Worm (Caenorhabditis elegans): ENCODE results near the gene sru-7.

sru-7 gene

DNA sequence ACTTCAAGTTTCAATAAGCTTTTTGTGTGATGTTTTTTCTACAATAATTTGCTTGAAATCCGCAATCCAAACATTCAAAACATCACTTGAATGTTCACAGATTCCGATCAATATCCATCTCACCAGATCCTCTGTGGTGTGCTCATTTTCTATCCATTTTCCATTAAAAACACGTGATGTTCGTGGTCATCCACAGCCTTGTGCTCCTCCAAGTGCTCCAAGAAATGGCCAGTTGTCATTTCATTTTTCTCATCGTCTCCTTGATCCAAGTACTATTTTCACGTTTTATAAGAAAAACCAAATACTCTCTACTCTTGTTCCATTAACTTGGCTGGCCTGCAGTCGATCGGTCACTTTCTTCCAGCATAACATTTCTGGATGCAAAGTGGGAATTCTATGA lies 16.2 kb upstream of the sru-7 start:
- TF ChIP-seq unc-62 (GFP tag; optimal IDR thresholded peaks at IDR 0.05), result no peak

DNA sequence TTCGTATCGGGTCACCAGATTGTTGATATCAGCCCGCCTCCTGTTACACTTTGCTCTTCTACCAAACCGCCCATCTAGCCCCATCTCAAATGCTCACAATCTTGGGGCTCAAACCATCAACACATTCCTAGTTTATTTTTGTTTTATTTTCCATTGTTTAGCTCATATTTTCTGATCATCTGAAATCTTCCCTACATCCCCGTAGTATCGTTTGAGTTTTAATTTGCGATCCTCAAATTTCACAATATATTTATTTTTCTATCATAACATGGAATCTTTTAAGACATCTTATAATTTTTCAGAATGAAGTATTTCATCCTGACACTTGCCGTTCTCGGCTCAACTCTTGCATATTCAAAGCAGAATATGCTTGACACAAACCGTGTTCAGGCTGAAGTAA lies 15.5 kb upstream of the sru-7 start, which contains the start of gene spp-10:
TSS of gene spp-10 (plus strand) at position 301 of the 400 bp plus-strand sequence.
- no peak for TF ChIP-seq unc-62 (GFP tag; optimal IDR thresholded peaks at IDR 0.05)

DNA sequence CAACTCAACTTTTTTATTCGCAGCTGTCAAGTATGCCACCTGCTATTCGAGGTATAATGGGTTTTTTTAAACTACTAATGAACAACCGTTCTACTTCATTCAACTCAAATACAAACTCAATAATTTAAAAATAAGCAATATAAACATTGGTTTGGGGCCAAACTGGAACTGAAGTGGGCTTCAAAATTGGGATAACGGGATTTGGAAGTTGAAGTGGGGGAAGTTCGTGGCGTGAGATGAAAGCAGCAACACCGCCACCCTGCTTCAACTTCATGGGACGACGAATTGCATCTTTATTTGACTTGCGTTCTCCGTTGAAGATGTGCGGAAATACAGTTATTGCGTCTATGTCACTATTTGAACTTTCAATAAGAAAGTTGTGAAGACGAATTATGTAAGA lies 13.8 kb upstream of the sru-7 start:
- TF ChIP-seq unc-62 (GFP tag; optimal IDR thresholded peaks at IDR 0.05), result no peak

DNA sequence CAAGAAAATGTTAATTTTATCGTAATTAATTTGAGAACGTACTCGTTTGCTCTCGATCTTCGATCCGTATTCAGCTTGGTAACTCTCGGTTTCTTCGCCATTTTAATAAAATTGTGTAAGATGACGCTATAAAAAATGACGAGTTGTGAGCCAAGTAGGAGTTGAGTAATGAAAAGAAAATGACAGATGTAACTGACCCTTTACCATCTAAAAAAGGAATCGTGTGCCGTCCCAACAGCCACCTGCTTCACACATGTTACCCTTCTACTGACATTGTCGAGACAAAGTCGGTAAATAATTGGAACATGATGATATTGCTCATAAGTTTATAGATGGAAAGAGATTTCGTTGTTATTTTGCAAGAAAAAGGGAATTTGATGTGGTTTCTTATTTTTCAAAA lies 13.0 kb upstream of the sru-7 start, which contains the start of gene hlh-12:
TSS of gene hlh-12 (minus strand) at position 101 of the 400 bp plus-strand sequence.
- no peak for TF ChIP-seq unc-62 (GFP tag; optimal IDR thresholded peaks at IDR 0.05)

DNA sequence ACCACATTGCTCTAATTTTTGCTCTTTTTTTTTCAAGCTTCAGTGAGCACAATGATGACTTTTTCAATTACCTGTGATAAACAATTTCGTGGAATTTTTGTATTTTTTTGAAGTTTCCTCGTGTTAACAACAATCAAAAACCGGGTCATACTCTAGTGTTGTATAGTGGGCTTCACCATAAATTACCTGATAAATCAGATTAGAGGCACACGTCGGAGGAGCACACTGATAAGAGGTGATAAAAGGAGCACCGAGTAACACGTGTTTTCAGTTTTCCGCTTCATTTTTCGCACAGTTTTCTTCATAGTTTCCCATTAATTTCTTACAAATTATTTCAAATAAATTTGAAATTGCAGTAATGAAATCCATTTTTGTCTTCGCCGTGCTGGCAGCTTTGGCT lies 11.0 kb upstream of the sru-7 start, which contains the start of gene spp-8:
TSS of gene spp-8 (plus strand) at position 357 of the 400 bp plus-strand sequence.
- TF ChIP-seq unc-62 (GFP tag; optimal IDR thresholded peaks at IDR 0.05), result no peak

DNA sequence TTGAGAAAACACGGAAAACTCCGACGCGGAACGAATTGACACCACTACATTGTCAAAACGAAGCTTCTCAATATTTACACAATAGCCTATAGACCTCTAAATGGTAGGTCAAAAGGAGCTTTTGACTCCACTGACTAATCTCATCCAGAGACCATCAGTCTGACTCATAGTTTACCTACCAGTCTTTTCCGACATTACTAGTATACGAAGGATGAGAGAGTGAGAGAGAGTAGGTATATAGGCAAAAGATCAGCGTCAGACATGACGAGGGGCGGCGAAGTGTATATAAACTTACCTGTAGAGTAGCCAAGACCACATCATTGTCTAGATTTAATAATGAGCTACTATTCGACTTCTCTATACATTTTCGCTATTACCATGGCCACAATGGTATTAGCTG lies 5.2 kb upstream of the sru-7 start, which contains the start of gene srlf-3:
TSS of gene srlf-3 (plus strand) at position 301 of the 400 bp plus-strand sequence.
- TF ChIP-seq unc-62 (GFP tag; optimal IDR thresholded peaks at IDR 0.05), result no peak

DNA sequence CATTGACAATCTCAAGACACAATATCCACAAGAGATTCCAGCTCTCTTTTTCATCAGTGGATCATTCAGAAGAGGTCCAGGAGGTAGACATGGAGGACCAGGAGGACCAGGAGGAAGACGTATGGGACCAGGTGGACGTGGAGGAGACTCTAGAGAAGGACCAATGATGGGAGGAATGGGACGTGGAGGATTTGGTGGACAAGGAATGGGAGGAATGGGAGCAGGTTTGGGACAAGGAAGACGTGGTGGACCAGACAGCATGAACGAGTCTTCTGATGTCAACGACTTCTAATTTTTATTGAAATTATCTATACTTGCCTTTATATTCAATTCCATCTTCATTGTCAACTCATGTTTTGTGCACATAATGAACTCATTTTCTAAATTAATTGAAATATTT lies 4.3 kb upstream of the sru-7 start:
- TF ChIP-seq unc-62 (GFP tag; optimal IDR thresholded peaks at IDR 0.05), result no peak

DNA sequence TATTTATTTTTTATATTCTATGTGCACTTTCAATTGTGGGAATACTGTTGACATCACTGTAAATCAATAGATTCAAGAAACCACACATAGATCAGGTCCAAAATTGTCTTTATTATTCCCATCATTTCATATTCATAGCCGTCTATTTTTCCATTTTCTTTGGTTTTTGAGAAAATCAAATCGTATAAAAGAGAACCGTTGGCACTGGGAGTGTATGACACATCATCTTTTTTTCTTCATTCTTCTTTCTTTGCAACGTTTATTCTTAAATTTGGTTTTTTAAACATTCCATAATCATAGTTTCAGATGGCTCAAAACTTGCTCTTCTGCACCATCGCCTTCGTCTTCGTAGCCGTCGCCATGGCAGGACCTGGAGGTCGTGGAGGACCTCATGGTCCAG lies 2.4 kb upstream of the sru-7 start, which contains the start of gene srlf-2:
TSS of gene srlf-2 (plus strand) at position 301 of the 400 bp plus-strand sequence.
- TF ChIP-seq unc-62 (GFP tag; optimal IDR thresholded peaks at IDR 0.05), result no peak

DNA sequence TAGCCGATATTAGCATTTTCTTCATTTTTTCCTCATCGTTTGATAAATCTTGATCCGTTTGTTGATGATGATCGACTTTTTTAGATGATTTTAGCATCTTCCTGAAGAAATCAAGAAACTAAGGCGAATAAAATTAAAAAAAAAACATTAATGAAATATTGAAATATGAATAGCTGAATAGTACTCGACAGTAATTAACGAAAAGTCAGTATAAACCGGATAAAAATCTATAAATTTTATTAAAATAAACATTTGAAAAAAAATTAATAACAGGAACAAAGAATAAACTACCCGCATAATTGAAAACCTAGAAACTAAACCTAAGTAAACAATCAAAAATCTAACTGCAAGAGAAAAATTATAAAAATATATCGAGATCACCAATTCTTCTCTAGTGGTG lies 3.9 kb downstream of the sru-7 start, which contains the start of gene C28C12.12:
TSS of gene C28C12.12 (minus strand) at position 101 of the 400 bp plus-strand sequence.
- no peak for TF ChIP-seq unc-62 (GFP tag; optimal IDR thresholded peaks at IDR 0.05)

DNA sequence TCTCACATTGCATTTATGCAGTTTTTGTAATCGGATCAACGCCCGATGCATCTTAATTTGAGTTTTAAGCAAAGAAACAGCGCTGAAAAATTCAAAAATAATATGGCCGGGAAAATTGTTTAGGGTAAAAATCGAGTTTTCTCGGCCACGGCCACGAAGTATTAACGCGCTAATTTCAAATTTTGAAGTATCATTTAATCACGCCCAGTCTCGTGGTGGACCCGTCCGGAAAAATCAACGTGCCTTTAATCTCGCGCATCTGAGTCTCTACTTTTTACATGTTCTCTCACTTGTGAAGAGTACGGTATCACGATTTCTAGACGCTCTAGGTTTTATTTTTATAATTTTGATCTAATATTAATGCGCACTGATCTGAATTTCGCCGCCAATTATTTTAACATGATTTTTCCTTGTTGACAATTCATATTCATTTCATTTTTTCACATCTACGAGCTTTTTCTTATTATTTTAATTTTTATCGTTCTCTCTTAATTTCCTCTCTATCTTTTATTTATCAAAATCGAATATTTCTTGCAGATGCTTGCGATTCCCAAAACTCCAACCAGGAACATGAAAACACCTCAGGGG lies 6.5 kb downstream of the sru-7 start, which contains the start of the genes acdh-13 and mesp-1:
TSS of gene acdh-13 (minus strand) at position 51 of the 588 bp plus-strand sequence.
TSS of gene mesp-1 (plus strand) at position 538 of the 588 bp plus-strand sequence.
- no peak for TF ChIP-seq unc-62 (GFP tag; optimal IDR thresholded peaks at IDR 0.05)

DNA sequence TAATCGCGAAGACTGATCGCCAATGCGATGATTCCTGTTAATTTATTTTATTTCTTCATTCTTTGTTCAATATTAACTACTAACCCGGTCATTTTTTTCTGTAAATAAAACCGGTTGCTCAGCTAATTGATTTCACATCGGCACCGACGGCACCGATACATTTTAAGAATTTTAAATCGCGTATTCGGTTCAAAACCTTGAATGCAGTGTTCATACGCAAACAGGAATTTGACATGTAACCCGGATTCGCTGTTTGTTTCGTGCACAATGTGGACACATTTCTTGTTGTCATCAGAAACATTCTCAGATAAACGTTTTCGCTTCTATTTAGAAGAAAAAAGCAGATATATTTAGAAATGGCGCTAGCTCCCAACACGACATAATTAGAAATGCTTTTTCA lies 7.6 kb downstream of the sru-7 start:
- TF ChIP-seq unc-62 (GFP tag; optimal IDR thresholded peaks at IDR 0.05), result no peak

DNA sequence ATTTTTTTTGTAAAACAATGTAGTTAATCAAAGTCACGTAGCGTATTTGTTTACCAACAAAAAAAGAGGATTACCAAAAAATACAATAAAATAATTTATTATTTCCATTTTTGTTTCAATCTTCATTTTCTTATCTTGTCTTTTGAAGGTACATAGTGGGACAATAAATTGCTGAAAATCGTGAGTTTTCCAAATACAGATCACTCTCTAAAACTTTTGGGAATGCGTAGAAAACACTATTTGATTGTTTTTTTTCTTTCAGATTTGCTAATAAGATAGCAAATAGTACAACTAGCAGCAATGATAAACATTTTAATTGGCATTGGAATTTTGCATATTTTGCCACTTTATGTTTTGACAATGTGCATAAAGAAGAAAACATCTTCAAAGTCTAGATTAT lies 9.0 kb downstream of the sru-7 start, which contains the start of gene C28C12.1:
TSS of gene C28C12.1 (plus strand) at position 301 of the 400 bp plus-strand sequence.
- no peak for TF ChIP-seq unc-62 (GFP tag; optimal IDR thresholded peaks at IDR 0.05)

DNA sequence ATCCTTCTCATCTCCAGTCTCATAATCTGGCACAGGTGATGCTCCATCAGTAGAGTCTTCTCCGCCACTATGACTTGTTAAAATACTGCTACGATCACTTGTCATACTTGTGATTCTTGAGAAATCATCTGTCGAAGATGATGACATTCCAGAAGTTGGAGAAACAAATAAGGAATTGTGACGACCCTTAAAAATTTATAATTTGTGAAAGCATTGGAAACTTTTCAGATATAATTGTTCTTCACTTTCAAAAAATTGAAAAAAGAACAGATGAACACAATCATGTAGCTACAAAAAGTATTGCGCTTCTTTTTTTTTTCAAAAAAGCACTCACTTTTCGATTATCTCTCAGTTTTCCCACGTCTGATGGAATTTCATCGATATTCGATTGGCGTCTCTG lies 13.7 kb downstream of the sru-7 start:
- TF ChIP-seq unc-62 (GFP tag; optimal IDR thresholded peaks at IDR 0.05), result no peak

DNA sequence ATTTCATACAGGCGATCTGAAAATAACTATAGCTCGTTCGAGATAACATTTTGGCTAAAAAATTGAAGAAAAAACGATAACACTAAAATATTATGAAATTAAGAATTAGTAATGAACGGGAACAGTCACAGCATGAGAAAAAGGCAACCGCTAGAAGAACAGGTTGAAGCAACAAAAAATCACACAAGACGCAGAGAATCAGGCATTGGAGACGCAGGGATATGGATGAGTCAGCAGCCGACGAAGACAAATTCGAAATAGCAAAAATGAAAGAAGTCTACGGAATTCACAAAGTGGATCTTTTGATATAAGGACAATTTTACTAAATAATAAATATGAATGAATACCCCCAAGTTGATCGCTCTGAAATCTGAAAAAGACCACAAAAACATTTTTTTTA lies 18.2 kb downstream of the sru-7 start, which contains the start of gene tag-77:
TSS of gene tag-77 (minus strand) at position 15 of the 400 bp plus-strand sequence.
- no peak for TF ChIP-seq unc-62 (GFP tag; optimal IDR thresholded peaks at IDR 0.05)

DNA sequence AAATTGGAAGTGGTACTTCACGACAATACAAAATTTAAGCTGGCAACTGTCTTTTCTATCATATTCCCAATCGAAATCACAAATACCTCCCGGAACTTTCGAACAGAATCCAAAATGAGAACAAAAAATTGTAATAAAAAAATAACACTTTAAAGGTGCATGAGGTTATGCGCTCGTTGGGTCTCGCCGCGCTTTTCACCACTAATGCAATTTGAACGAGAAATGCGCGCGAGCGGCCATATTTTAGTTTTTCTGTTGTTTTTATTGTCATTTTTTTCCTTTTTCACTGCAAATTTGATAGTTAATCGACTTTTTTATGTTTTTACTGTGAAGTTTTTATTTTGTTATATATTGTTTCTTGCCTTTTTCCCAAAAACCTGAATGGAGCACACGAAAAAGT lies 18.7 kb downstream of the sru-7 start, which contains the start of gene mes-6:
TSS of gene mes-6 (plus strand) at position 229 of the 400 bp plus-strand sequence.
- no peak for TF ChIP-seq unc-62 (GFP tag; optimal IDR thresholded peaks at IDR 0.05)

DNA sequence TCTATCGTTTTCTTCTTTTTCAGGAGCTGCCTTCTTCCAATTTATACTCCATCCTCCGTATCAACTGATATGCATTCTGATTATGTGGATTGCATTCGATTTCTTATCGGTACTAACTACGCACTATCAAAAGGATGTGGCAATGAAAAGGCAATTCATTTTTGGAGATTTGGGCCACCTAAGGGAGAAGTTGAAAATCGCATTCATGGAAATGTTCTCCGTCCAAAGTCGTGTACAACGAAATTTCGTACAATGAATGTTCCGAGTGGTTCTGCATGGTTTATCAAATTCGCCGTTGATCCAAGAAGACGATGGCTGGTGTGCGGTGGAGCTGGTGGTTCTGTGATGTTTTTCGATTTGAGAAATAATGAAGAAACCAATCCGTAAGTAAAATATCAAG lies 20.3 kb downstream of the sru-7 start, which contains the start of gene C09G4.4:
TSS of gene C09G4.4 (plus strand) at position 301 of the 400 bp plus-strand sequence.
- TF ChIP-seq unc-62 (GFP tag; optimal IDR thresholded peaks at IDR 0.05), result no peak

DNA sequence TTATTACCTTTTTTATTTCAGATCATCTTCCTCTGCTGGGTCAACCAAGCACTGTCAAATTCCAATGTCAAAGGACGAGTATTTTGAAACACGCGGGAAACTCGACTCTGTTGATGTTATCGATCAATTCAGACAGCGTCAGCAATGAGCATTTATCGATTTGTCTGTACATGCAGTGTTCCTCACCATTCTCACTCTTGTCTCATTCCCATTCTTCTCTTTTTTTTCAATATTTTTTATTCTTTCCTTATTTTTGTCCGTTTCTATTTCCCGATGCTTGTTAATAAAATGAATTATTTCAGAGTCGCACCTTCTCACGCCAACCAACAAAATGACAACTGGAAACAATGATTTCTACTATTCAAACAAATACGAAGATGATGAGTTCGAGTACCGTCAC lies 21.3 kb downstream of the sru-7 start, which contains the start of gene cks-1:
TSS of gene cks-1 (plus strand) at position 301 of the 400 bp plus-strand sequence.
- TF ChIP-seq unc-62 (GFP tag; optimal IDR thresholded peaks at IDR 0.05), result no peak
